Fruit fly (Drosophila melanogaster) whole organism, embryonic: Measurements from ENCODE around the gene Swip-1.
A peak's percentile ranks its signal among the peaks of the same experiment; 100 is the strongest.

Experiments used
- Atf-2 ChIP-seq: fragments of 200-800 bp; sonication (Bioruptor generic); optimal IDR thresholded peaks from 2 replicates; lab custom pipeline; 2016; ENCODE audit warnings: missing biosample characterization, missing genetic modification characterization
- Bdp1 ChIP-seq: fragments of 200-800 bp; sonication (Bioruptor generic); optimal IDR thresholded peaks from 3 replicates; lab custom pipeline; 2016; ENCODE audit warnings: missing biosample characterization, missing genetic modification characterization
- CG1024 ChIP-seq: fragments of 200-800 bp; sonication (Bioruptor generic); IDR thresholded peaks from 2 replicates; pipeline ENCODE4 v1.3.6; 2022; ENCODE audit warnings: missing biosample characterization, missing genetic modification characterization
- CG10366 ChIP-seq: fragments of 200-800 bp; sonication (Bioruptor generic); IDR thresholded peaks from 2 replicates; pipeline ENCODE4 v1.3.6; 2022; ENCODE audit warnings: missing biosample characterization, missing genetic modification characterization
- CG10565 ChIP-seq: fragments of 200-800 bp; sonication (Bioruptor generic); optimal IDR thresholded peaks from 3 replicates; lab custom pipeline; 2016; ENCODE audit warnings: missing biosample characterization, mild to moderate bottlenecking, missing genetic modification characterization
- CG12236 ChIP-seq: fragments of 200-800 bp; sonication (Bioruptor generic); optimal IDR thresholded peaks from 2 replicates; lab custom pipeline; 2016; ENCODE audit warnings: missing biosample characterization, missing genetic modification characterization
- CG15011 ChIP-seq: fragments of 200-800 bp; sonication (Bioruptor generic); optimal IDR thresholded peaks from 3 replicates; lab custom pipeline; 2018; ENCODE audit warnings: missing biosample characterization, mild to moderate bottlenecking, missing genetic modification characterization
- CG15073 ChIP-seq: fragments of 200-800 bp; sonication (Bioruptor generic); optimal IDR thresholded peaks from 2 replicates; lab custom pipeline; 2016; ENCODE audit warnings: missing biosample characterization, missing genetic modification characterization
- CG1603 ChIP-seq: fragments of 200-800 bp; sonication (Bioruptor generic); optimal IDR thresholded peaks from 2 replicates; lab custom pipeline; 2019; ENCODE audit warnings: missing biosample characterization, mild to moderate bottlenecking, missing genetic modification characterization, moderate library complexity
- CG18476 ChIP-seq: fragments of 200-800 bp; sonication (Bioruptor generic); optimal IDR thresholded peaks from 2 replicates; lab custom pipeline; 2016; ENCODE audit warnings: missing biosample characterization, mild to moderate bottlenecking, missing genetic modification characterization
- CG2875 ChIP-seq: fragments of 200-800 bp; sonication (Bioruptor generic); optimal IDR thresholded peaks from 2 replicates; lab custom pipeline; 2017; ENCODE audit warnings: missing biosample characterization, mild to moderate bottlenecking, missing genetic modification characterization, missing genetic modification reagents
- CG34376 ChIP-seq: fragments of 200-800 bp; sonication (Bioruptor generic); optimal IDR thresholded peaks from 2 replicates; lab custom pipeline; 2018; ENCODE audit warnings: missing biosample characterization, mild to moderate bottlenecking, missing genetic modification characterization
- CG6654 ChIP-seq: fragments of 200-800 bp; sonication (Bioruptor generic); optimal IDR thresholded peaks from 2 replicates; lab custom pipeline; 2017; ENCODE audit warnings: missing biosample characterization, mild to moderate bottlenecking, missing genetic modification characterization
- CG7928 ChIP-seq: fragments of 200-800 bp; sonication (Bioruptor generic); optimal IDR thresholded peaks from 2 replicates; lab custom pipeline; 2017; ENCODE audit warnings: missing biosample characterization, mild to moderate bottlenecking, missing genetic modification characterization
- CG8281 ChIP-seq: fragments of 200-800 bp; sonication (Bioruptor generic); optimal IDR thresholded peaks from 2 replicates; lab custom pipeline; 2018; ENCODE audit warnings: missing biosample characterization, mild to moderate bottlenecking, missing genetic modification characterization, moderate library complexity
- CG8478 ChIP-seq: fragments of >200 bp; optimal IDR thresholded peaks from 2 replicates; lab custom pipeline; 2018
- Chrac-16 ChIP-seq: fragments of 200-800 bp; sonication (Bioruptor generic); optimal IDR thresholded peaks from 3 replicates; lab custom pipeline; 2016; ENCODE audit warnings: missing biosample characterization, missing genetic modification characterization
- Deaf1 ChIP-seq: fragments of 200-800 bp; optimal IDR thresholded peaks from 3 replicates; lab custom pipeline; 2019; ENCODE audit warnings: missing biosample characterization, mild to moderate bottlenecking, missing genetic modification characterization, moderate library complexity
- Ets97D ChIP-seq: fragments of 200-800 bp; sonication (Bioruptor generic); optimal IDR thresholded peaks from 3 replicates; lab custom pipeline; 2016; ENCODE audit warnings: missing biosample characterization, missing genetic modification characterization
- Fer3 ChIP-seq: fragments of 200-800 bp; sonication (Bioruptor generic); optimal IDR thresholded peaks from 2 replicates; lab custom pipeline; 2018; ENCODE audit warnings: missing biosample characterization, mild to moderate bottlenecking, missing genetic modification characterization, moderate library complexity
- H2.0 ChIP-seq: fragments of 200-800 bp; sonication (Bioruptor generic); IDR thresholded peaks from 2 replicates; pipeline ENCODE4 v1.3.6; 2022; ENCODE audit warnings: missing biosample characterization, missing genetic modification characterization
- Lpt ChIP-seq: fragments of >200 bp; optimal IDR thresholded peaks from 2 replicates; lab custom pipeline; 2018; ENCODE audit warnings: missing biosample characterization, missing genetic modification characterization
- NC2β ChIP-seq: fragments of 200-800 bp; sonication (Bioruptor generic); optimal IDR thresholded peaks from 2 replicates; lab custom pipeline; 2016; ENCODE audit warnings: missing biosample characterization, missing genetic modification characterization
- NK7.1 ChIP-seq: fragments of 200-800 bp; sonication (Bioruptor generic); optimal IDR thresholded peaks from 3 replicates; lab custom pipeline; 2016; ENCODE audit warnings: missing biosample characterization, missing genetic modification characterization
- Nf-YC ChIP-seq: fragments of 200-800 bp; optimal IDR thresholded peaks from 3 replicates; lab custom pipeline; 2019; ENCODE audit warnings: missing biosample characterization, mild to moderate bottlenecking, missing genetic modification characterization, moderate library complexity
- Oaz ChIP-seq: fragments of 200-800 bp; sonication (Bioruptor generic); IDR thresholded peaks from 2 replicates; pipeline ENCODE4 v1.3.6; 2022; ENCODE audit warnings: missing biosample characterization, missing genetic modification characterization
- Optix ChIP-seq: fragments of 200-800 bp; sonication (Bioruptor generic); IDR thresholded peaks from 3 replicates; pipeline ENCODE4 v1.3.6; 2022; ENCODE audit warnings: missing biosample characterization, missing genetic modification characterization
- Ssrp ChIP-seq: fragments of 200-800 bp; sonication (Bioruptor generic); optimal IDR thresholded peaks from 2 replicates; lab custom pipeline; 2018; ENCODE audit warnings: missing biosample characterization, mild to moderate bottlenecking, missing genetic modification characterization, moderate library complexity
- Trl ChIP-seq, 3 experiments: fragments of >200 bp in 2 of 3; fragments of 200-800 bp in 1 of 3; sonication (Bioruptor generic) in 1 of 3; optimal IDR thresholded peaks; 2 replicates in 1 of 3; 3 replicates in 2 of 3; lab custom pipeline; 2016 to 2017; ENCODE audit warnings: missing biosample characterization in 1 of 3, missing genetic modification characterization in 1 of 3
- Xbp1 ChIP-seq: fragments of 200-800 bp; sonication (Bioruptor generic); optimal IDR thresholded peaks from 3 replicates; lab custom pipeline; 2016; ENCODE audit warnings: missing biosample characterization, mild to moderate bottlenecking, missing genetic modification characterization
- al ChIP-seq: fragments of 200-800 bp; sonication (Bioruptor generic); IDR thresholded peaks from 2 replicates; pipeline ENCODE4 v1.3.6; 2022; ENCODE audit warnings: missing biosample characterization, missing genetic modification characterization
- br ChIP-seq: fragments of >200 bp; optimal IDR thresholded peaks from 2 replicates; lab custom pipeline; 2017
- dpn ChIP-seq, 2 experiments: fragments of 200-800 bp; sonication (Bioruptor generic); optimal IDR thresholded peaks; 3 replicates each; lab custom pipeline; 2016; ENCODE audit warnings: missing biosample characterization in 2 of 2, missing genetic modification characterization in 2 of 2
- fd3F ChIP-seq: fragments of 200-800 bp; sonication (Bioruptor generic); optimal IDR thresholded peaks from 2 replicates; lab custom pipeline; 2018; ENCODE audit warnings: missing biosample characterization, mild to moderate bottlenecking, missing genetic modification characterization, moderate library complexity
- fd96Cb ChIP-seq: fragments of 200-800 bp; sonication (Bioruptor generic); optimal IDR thresholded peaks from 2 replicates; lab custom pipeline; 2018; ENCODE audit warnings: missing biosample characterization, mild to moderate bottlenecking, missing genetic modification characterization, moderate library complexity
- insv ChIP-seq, 2 experiments: fragments of 200-800 bp; sonication (Bioruptor generic); optimal IDR thresholded peaks; 3 replicates each; lab custom pipeline; 2016 to 2018; ENCODE audit warnings: missing biosample characterization in 2 of 2, missing genetic modification characterization in 2 of 2
- jumu ChIP-seq: fragments of 200-800 bp; sonication (Bioruptor generic); optimal IDR thresholded peaks from 3 replicates; lab custom pipeline; 2016; ENCODE audit warnings: missing biosample characterization, missing genetic modification characterization
- kay ChIP-seq: fragments of 200-800 bp; sonication (Bioruptor generic); optimal IDR thresholded peaks from 2 replicates; lab custom pipeline; 2016; ENCODE audit warnings: missing biosample characterization, missing genetic modification characterization
- lilli ChIP-seq: fragments of 200-800 bp; sonication (Bioruptor generic); optimal IDR thresholded peaks from 3 replicates; lab custom pipeline; 2016; ENCODE audit warnings: missing biosample characterization, missing genetic modification characterization
- mirr ChIP-seq: fragments of 200-800 bp; sonication (Bioruptor generic); optimal IDR thresholded peaks from 3 replicates; lab custom pipeline; 2018; ENCODE audit warnings: missing biosample characterization, mild to moderate bottlenecking, missing genetic modification characterization
- pnt ChIP-seq: fragments of 200-800 bp; sonication (Bioruptor generic); optimal IDR thresholded peaks from 3 replicates; lab custom pipeline; 2016; ENCODE audit warnings: missing biosample characterization, missing genetic modification characterization
- prd ChIP-seq, 3 experiments: fragments of >200 bp in 2 of 3; fragments of 200-800 bp in 1 of 3; sonication (Bioruptor generic) in 1 of 3; optimal IDR thresholded peaks in 2 of 3; IDR thresholded peaks in 1 of 3; 2 replicates in 2 of 3; 3 replicates in 1 of 3; pipeline versions ENCODE4 v1.3.6 to Lab custom; 2017 to 2022; ENCODE audit warnings: missing biosample characterization in 1 of 3, missing genetic modification characterization in 1 of 3
- psq ChIP-seq: fragments of 200-800 bp; sonication (Bioruptor generic); optimal IDR thresholded peaks from 2 replicates; lab custom pipeline; 2017; ENCODE audit warnings: missing biosample characterization, missing genetic modification characterization
- repo ChIP-seq: fragments of 200-800 bp; sonication (Bioruptor generic); optimal IDR thresholded peaks from 2 replicates; lab custom pipeline; 2016; ENCODE audit warnings: missing biosample characterization, missing genetic modification characterization
- rib ChIP-seq: fragments of 200-800 bp; sonication (Bioruptor generic); IDR thresholded peaks from 2 replicates; pipeline ENCODE4 v1.3.6; 2022; ENCODE audit warnings: missing biosample characterization, missing genetic modification characterization
- sc ChIP-seq, 3 experiments: fragments of >200 bp in 2 of 3; fragments of 200-800 bp in 1 of 3; sonication (Bioruptor generic) in 1 of 3; optimal IDR thresholded peaks; 2 replicates in 2 of 3; 3 replicates in 1 of 3; lab custom pipeline; 2017; ENCODE audit warnings: mild to moderate bottlenecking in 1 of 3, missing biosample characterization in 1 of 3, missing genetic modification characterization in 1 of 3, missing genetic modification reagents in 1 of 3
- sens-2 ChIP-seq: fragments of 200-800 bp; sonication (Bioruptor generic); IDR thresholded peaks from 2 replicates; pipeline ENCODE4 v1.3.6; 2022; ENCODE audit warnings: missing biosample characterization, missing genetic modification characterization
- tll ChIP-seq, 2 experiments: fragments of 200-800 bp in 1 of 2; fragments of >200 bp in 1 of 2; sonication (Bioruptor generic) in 1 of 2; optimal IDR thresholded peaks; 2 replicates each; lab custom pipeline; 2017 to 2019; ENCODE audit warnings: missing biosample characterization in 2 of 2, missing genetic modification characterization in 2 of 2, mild to moderate bottlenecking in 1 of 2, moderate library complexity in 1 of 2
- twi ChIP-seq: fragments of 200-800 bp; optimal IDR thresholded peaks from 2 replicates; lab custom pipeline; 2019; ENCODE audit warnings: missing biosample characterization, mild to moderate bottlenecking, missing genetic modification characterization, moderate library complexity
- wdn ChIP-seq: fragments of 200-800 bp; sonication (Bioruptor generic); IDR thresholded peaks from 2 replicates; pipeline ENCODE4 v1.3.6; 2022; ENCODE audit warnings: missing biosample characterization, missing genetic modification characterization
- yki ChIP-seq: fragments of >200 bp; optimal IDR thresholded peaks from 3 replicates; lab custom pipeline; 2018

The Swip-1 gene

DNA sequence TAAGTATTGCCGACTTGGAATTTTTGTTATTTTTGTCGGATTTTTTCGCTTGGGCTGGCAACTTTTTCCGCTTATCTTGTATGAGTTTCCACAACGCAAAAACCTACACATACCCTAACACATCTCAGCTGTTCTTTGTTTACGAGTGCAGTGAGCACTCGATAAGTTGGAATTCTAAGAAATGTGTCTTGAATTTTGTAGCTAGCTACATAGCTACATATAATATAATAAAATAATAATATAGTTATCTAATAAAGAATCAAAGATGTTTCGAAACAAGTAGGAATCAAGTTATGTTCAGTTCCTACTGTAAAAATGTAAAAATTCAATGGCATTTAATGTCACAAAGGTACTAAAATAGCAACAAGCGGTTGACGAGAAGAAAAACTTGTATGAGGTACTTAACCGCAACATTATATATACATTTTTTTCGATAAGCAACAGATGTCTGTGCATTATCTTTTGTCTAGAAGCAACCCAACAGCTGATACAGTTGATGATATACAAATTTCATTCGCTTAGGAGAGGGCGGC lies 29.9 kb downstream of the Swip-1 start, which contains the start of gene Bhmt (continued):
- TF ChIP-seq Oaz (GFP tag; lab: Robert Waterston, UW) (no peak), CG10565 (GFP tag; lab: Kevin White, UChicago) (no peak), Lpt (GFP tag; lab: Kevin White, UChicago) (no peak), NK7.1 (GFP tag; lab: Kevin White, UChicago) (no peak), CG18476 (GFP tag; lab: Kevin White, UChicago) (no peak), CG7928 (GFP tag; lab: Kevin White, UChicago) (peak; percentile 6), insv (GFP tag; optimal IDR thresholded peaks at IDR 0.05; lab: Kevin White, UChicago) (no peak), Chrac-16 (peak; percentile 22), CG12236 (no peak), CG8281 (peak; percentile 47), fd3F (GFP tag; lab: Kevin White, UChicago) (peak; percentile 60), al (GFP tag; lab: Robert Waterston, UW) (peak; percentile 74), jumu (GFP tag; lab: Kevin White, UChicago) (no peak), pnt (GFP tag; lab: Kevin White, UChicago) (no peak), yki (lab: Kevin White, UChicago) (no peak), twi (tag; lab: Kevin White, UChicago) (peak; percentile 28), lilli (GFP tag; lab: Kevin White, UChicago) (peak; percentile 48), Nf-YC (tag; lab: Kevin White, UChicago) (no peak), sens-2 (GFP tag; lab: Robert Waterston, UW) (no peak), psq (GFP tag; lab: Kevin White, UChicago) (no peak), dpn (GFP tag; optimal IDR thresholded peaks at IDR 0.05; lab: Kevin White, UChicago) (peak in 1 of 2 experiments; percentile 62), CG1603 (tag; lab: Kevin White, UChicago) (no peak), prd (optimal IDR thresholded peaks at IDR 0.05; lab: Kevin White, UChicago) (no peak), prd (GFP tag; IDR thresholded peaks at IDR 0.05; lab: Robert Waterston, UW) (peak; percentile 66), NC2β (GFP tag; lab: Kevin White, UChicago) (no peak), repo (GFP tag; lab: Kevin White, UChicago) (no peak), mirr (GFP tag; lab: Kevin White, UChicago) (peak; percentile 22), sc (optimal IDR thresholded peaks at IDR 0.05; lab: Kevin White, UChicago) (no peak), sc (GFP tag; optimal IDR thresholded peaks at IDR 0.05; lab: Kevin White, UChicago) (no peak), CG6654 (GFP tag; lab: Kevin White, UChicago) (no peak), rib (GFP tag; lab: Robert Waterston, UW) (peak; percentile 16; the same call in 1 of the 2 replicates), Xbp1 (GFP tag; lab: Kevin White, UChicago) (peak; percentile 57), Ssrp (tag; lab: Kevin White, UChicago) (peak; percentile 42), Bdp1 (no peak), fd96Cb (tag; lab: Kevin White, UChicago) (peak; percentile 48), CG15011 (GFP tag; lab: Kevin White, UChicago) (peak; percentile 11), Optix (no peak), CG34376 (GFP tag; lab: Kevin White, UChicago) (peak; percentile 43), Ets97D (GFP tag; lab: Kevin White, UChicago) (no peak), tll (GFP tag; optimal IDR thresholded peaks at IDR 0.05; lab: Kevin White, UChicago) (no peak), kay (no peak), Deaf1 (tag; lab: Kevin White, UChicago) (no peak), wdn (GFP tag; lab: Robert Waterston, UW) (peak; percentile 51; the same call in 1 of the 2 replicates), H2.0 (peak; percentile 71), CG10366 (GFP tag; lab: Robert Waterston, UW) (0 out of 2 replicates have a peak, but pooled peaks have one; percentile 47), CG2875 (GFP tag; lab: Kevin White, UChicago) (no peak), CG1024 (peak; percentile 42; the same call in 1 of the 2 replicates), Trl (optimal IDR thresholded peaks at IDR 0.05; lab: Kevin White, UChicago) (no peak), Trl (GFP tag; optimal IDR thresholded peaks at IDR 0.05; lab: Kevin White, UChicago) (no peak), CG15073 (GFP tag; lab: Kevin White, UChicago) (no peak), Atf-2 (GFP tag; lab: Kevin White, UChicago) (no peak), CG8478 (lab: Kevin White, UChicago) (no peak), br (lab: Kevin White, UChicago) (no peak), Fer3 (peak; percentile 85)
